Worm (Caenorhabditis elegans) whole organism, L4 larva: Measurements from ENCODE around the gene K10H10.6.
A peak's percentile ranks its signal among the peaks of the same experiment; 100 is the strongest.

ENCODE experiments used
- F26F4.8 ChIP-seq: fragments of 200-800 bp; sonication (Bioruptor generic); conservative IDR thresholded peaks from 2 replicates; pipeline ENCODE4 v1.3.6; 2022; ENCODE audit warnings: missing genetic modification characterization, missing compliant biosample characterization
- F44E2.7 ChIP-seq: fragments of 200-800 bp; sonication (Bioruptor generic); IDR thresholded peaks from 2 replicates; pipeline ENCODE4 v2.1.2; 2022; ENCODE audit warnings: missing genetic modification characterization, missing compliant biosample characterization
- T26A8.4 ChIP-seq: fragments of 200-800 bp; sonication (Bioruptor generic); IDR thresholded peaks from 2 replicates; pipeline ENCODE4 v1.3.6; 2022; ENCODE audit warnings: missing genetic modification characterization, missing compliant biosample characterization
- Y105C5A.15 ChIP-seq: fragments of 200-800 bp; sonication (Bioruptor generic); IDR thresholded peaks from 2 replicates; pipeline ENCODE4 v1.3.6; 2022; ENCODE audit warnings: missing genetic modification characterization, missing compliant biosample characterization
- Y48G9A.11 ChIP-seq: fragments of 200-800 bp; sonication (Bioruptor generic); IDR thresholded peaks from 2 replicates; pipeline ENCODE4 v1.3.6; 2022; ENCODE audit warnings: missing genetic modification reagents, missing genetic modification characterization, missing compliant biosample characterization
- Y5F2A.4 ChIP-seq: fragments of 200-800 bp; sonication (Bioruptor generic); optimal IDR thresholded peaks from 2 replicates; lab custom pipeline; 2018; ENCODE audit warnings: mild to moderate bottlenecking, missing genetic modification characterization, missing compliant biosample characterization
- ZK546.5 ChIP-seq, 2 experiments: sonication (generic microtip); optimal IDR thresholded peaks; 2 replicates each; lab custom pipeline; 2017; ENCODE audit warnings: missing biosample characterization in 2 of 2, missing genetic modification characterization in 2 of 2
- aly-2 ChIP-seq: sonication (generic microtip); optimal IDR thresholded peaks from 2 replicates; lab custom pipeline; 2018; ENCODE audit warnings: missing biosample characterization, missing genetic modification characterization
- ama-1 ChIP-seq: fragments of 150-350 bp; optimal IDR thresholded peaks from 2 replicates; lab custom pipeline; 2014; ENCODE audit warnings: inconsistent platforms, mixed read lengths
- ceh-32 ChIP-seq: sonication (generic microtip); optimal IDR thresholded peaks from 2 replicates; lab custom pipeline; 2016; ENCODE audit warnings: mild to moderate bottlenecking, missing genetic modification characterization, missing compliant biosample characterization; ENCODE audit not compliant: poor library complexity
- ceh-44 ChIP-seq: fragments of 200-800 bp; sonication (Bioruptor generic); IDR thresholded peaks from 2 replicates; pipeline ENCODE4 v1.3.6; 2022; ENCODE audit warnings: missing genetic modification reagents, missing genetic modification characterization, missing compliant biosample characterization
- ceh-62 ChIP-seq: sonication (generic microtip); optimal IDR thresholded peaks from 2 replicates; lab custom pipeline; 2017; ENCODE audit warnings: missing biosample characterization, missing genetic modification characterization
- ces-1 ChIP-seq: fragments of 150-350 bp; sonication (generic microtip); optimal IDR thresholded peaks from 4 replicates; lab custom pipeline; 2014; ENCODE audit warnings: missing biosample characterization, missing genetic modification reagents, missing genetic modification characterization
- daf-12 ChIP-seq: fragments of 150-350 bp; optimal IDR thresholded peaks from 2 replicates; lab custom pipeline; 2014; ENCODE audit warnings: missing biosample characterization, missing genetic modification reagents, missing genetic modification characterization
- daf-16 ChIP-seq, 3 experiments: sonication (generic microtip); optimal IDR thresholded peaks; 2 replicates each; lab custom pipeline; 2016 to 2017; ENCODE audit warnings: missing genetic modification characterization in 3 of 3, missing genetic modification reagents in 3 of 3, mild to moderate bottlenecking in 2 of 3, missing compliant biosample characterization in 2 of 3, missing biosample characterization in 1 of 3, moderate library complexity in 1 of 3
- daf-8 ChIP-seq: fragments of 200-800 bp; sonication (Bioruptor generic); IDR thresholded peaks from 2 replicates; pipeline ENCODE4 v1.3.6; 2022; ENCODE audit warnings: missing genetic modification characterization, missing compliant biosample characterization
- dmd-6 ChIP-seq: fragments of 200-800 bp; sonication (Bioruptor generic); IDR thresholded peaks from 2 replicates; pipeline ENCODE4 v1.3.6; 2022; ENCODE audit warnings: missing genetic modification reagents, missing genetic modification characterization, missing compliant biosample characterization
- dmd-8 ChIP-seq: fragments of 200-800 bp; sonication (Bioruptor generic); IDR thresholded peaks from 2 replicates; pipeline ENCODE4 v1.3.6; 2022; ENCODE audit warnings: missing genetic modification characterization, missing compliant biosample characterization
- dmd-9 ChIP-seq: fragments of 200-800 bp; sonication (Bioruptor generic); IDR thresholded peaks from 2 replicates; pipeline ENCODE4 v1.3.6; 2022; ENCODE audit warnings: missing genetic modification reagents, missing genetic modification characterization, missing compliant biosample characterization
- dpl-1 ChIP-seq: fragments of 150-350 bp; optimal IDR thresholded peaks from 2 replicates; lab custom pipeline; 2014; ENCODE audit warnings: missing biosample characterization, missing genetic modification reagents, missing genetic modification characterization
- duxl-1 ChIP-seq: sonication (generic microtip); optimal IDR thresholded peaks from 2 replicates; lab custom pipeline; 2016; ENCODE audit warnings: mild to moderate bottlenecking, missing genetic modification characterization, moderate library complexity, missing compliant biosample characterization; ENCODE audit not compliant: poor library complexity
- egl-43 ChIP-seq: fragments of 200-800 bp; sonication (Bioruptor generic); IDR thresholded peaks from 2 replicates; pipeline ENCODE4 v1.3.6; 2022; ENCODE audit warnings: missing genetic modification reagents, missing genetic modification characterization, missing compliant biosample characterization
- fkh-10 ChIP-seq: fragments of 150-350 bp; optimal IDR thresholded peaks from 2 replicates; lab custom pipeline; 2014; ENCODE audit warnings: missing biosample characterization, missing genetic modification reagents, missing genetic modification characterization
- fos-1 ChIP-seq: fragments of 150-350 bp; optimal IDR thresholded peaks from 2 replicates; lab custom pipeline; 2014; ENCODE audit warnings: missing biosample characterization, missing genetic modification characterization
- hlh-11 ChIP-seq: fragments of 200-800 bp; sonication (Bioruptor generic); optimal IDR thresholded peaks from 2 replicates; lab custom pipeline; 2018; ENCODE audit warnings: mild to moderate bottlenecking, missing genetic modification characterization, missing compliant biosample characterization
- lim-7 ChIP-seq: fragments of 200-800 bp; sonication (Bioruptor generic); IDR thresholded peaks from 2 replicates; pipeline ENCODE4 v1.3.6; 2022; ENCODE audit warnings: missing genetic modification characterization, missing compliant biosample characterization
- lin-15B ChIP-seq: fragments of 150-350 bp; sonication (generic microtip); optimal IDR thresholded peaks from 3 replicates; lab custom pipeline; 2014; ENCODE audit warnings: missing biosample characterization, missing genetic modification characterization
- lin-29 ChIP-seq: fragments of 200-800 bp; sonication (Bioruptor generic); IDR thresholded peaks from 2 replicates; pipeline ENCODE4 v1.3.6; 2022; ENCODE audit warnings: missing genetic modification reagents, missing genetic modification characterization, missing compliant biosample characterization
- lir-3 ChIP-seq: sonication (generic microtip); optimal IDR thresholded peaks from 2 replicates; lab custom pipeline; 2016; ENCODE audit warnings: mild to moderate bottlenecking, missing genetic modification characterization, missing compliant biosample characterization
- mep-1 ChIP-seq: fragments of 150-350 bp; sonication (generic microtip); optimal IDR thresholded peaks from 3 replicates; lab custom pipeline; 2014; ENCODE audit warnings: missing biosample characterization, missing genetic modification characterization
- mxl-3 ChIP-seq: fragments of 200-800 bp; sonication (Bioruptor generic); optimal IDR thresholded peaks from 2 replicates; lab custom pipeline; 2018; ENCODE audit warnings: mild to moderate bottlenecking, missing genetic modification characterization, missing compliant biosample characterization
- nhr-237 ChIP-seq: sonication (generic microtip); optimal IDR thresholded peaks from 2 replicates; lab custom pipeline; 2017; ENCODE audit warnings: missing biosample characterization, missing genetic modification characterization
- nhr-41 ChIP-seq: fragments of 200-800 bp; sonication (Bioruptor generic); IDR thresholded peaks from 2 replicates; pipeline ENCODE4 v1.3.6; 2022; ENCODE audit warnings: missing genetic modification reagents, missing genetic modification characterization, missing compliant biosample characterization
- nhr-76 ChIP-seq: fragments of 150-350 bp; optimal IDR thresholded peaks from 2 replicates; lab custom pipeline; 2014; ENCODE audit warnings: missing biosample characterization, missing genetic modification characterization
- nhr-77 ChIP-seq: fragments of 150-350 bp; optimal IDR thresholded peaks from 2 replicates; lab custom pipeline; 2014; ENCODE audit warnings: missing biosample characterization, missing genetic modification characterization
- pha-4 ChIP-seq, 2 experiments: fragments of 150-350 bp in 1 of 2; fragments of 200-800 bp in 1 of 2; sonication (Bioruptor generic) in 1 of 2; IDR thresholded peaks in 1 of 2; optimal IDR thresholded peaks in 1 of 2; 2 replicates each; pipeline versions ENCODE4 v1.3.6 to Lab custom; 2014 to 2022; ENCODE audit warnings: missing genetic modification characterization in 2 of 2, missing genetic modification reagents in 2 of 2, missing biosample characterization in 1 of 2, missing compliant biosample characterization in 1 of 2
- php-3 ChIP-seq: fragments of 200-800 bp; sonication (Bioruptor generic); IDR thresholded peaks from 2 replicates; pipeline ENCODE4 v1.3.6; 2022; ENCODE audit warnings: missing genetic modification reagents, missing genetic modification characterization, missing compliant biosample characterization
- pqm-1 ChIP-seq: sonication (generic microtip); optimal IDR thresholded peaks from 2 replicates; lab custom pipeline; 2017; ENCODE audit warnings: missing biosample characterization, missing genetic modification characterization
- saeg-2 ChIP-seq: fragments of 200-800 bp; sonication (Bioruptor generic); IDR thresholded peaks from 2 replicates; pipeline ENCODE4 v1.3.6; 2022; ENCODE audit warnings: missing genetic modification reagents, missing genetic modification characterization, missing compliant biosample characterization
- skn-1 ChIP-seq: fragments of 150-350 bp; optimal IDR thresholded peaks from 2 replicates; lab custom pipeline; 2014; ENCODE audit warnings: missing biosample characterization, missing genetic modification characterization
- snpc-4 ChIP-seq: fragments of 150-350 bp; optimal IDR thresholded peaks from 2 replicates; lab custom pipeline; 2014; ENCODE audit warnings: missing biosample characterization, missing genetic modification characterization
- spr-3 ChIP-seq: fragments of 200-800 bp; sonication (Bioruptor generic); optimal IDR thresholded peaks from 2 replicates; lab custom pipeline; 2018; ENCODE audit warnings: mild to moderate bottlenecking, missing genetic modification characterization, missing compliant biosample characterization
- unc-130 ChIP-seq: sonication (generic microtip); optimal IDR thresholded peaks from 2 replicates; lab custom pipeline; 2016; ENCODE audit warnings: missing genetic modification reagents, missing genetic modification characterization, missing compliant biosample characterization
- unc-39 ChIP-seq: sonication (generic microtip); optimal IDR thresholded peaks from 2 replicates; lab custom pipeline; 2017; ENCODE audit warnings: missing biosample characterization, missing genetic modification characterization
- vab-7 ChIP-seq: fragments of 200-800 bp; sonication (Bioruptor generic); IDR thresholded peaks from 2 replicates; pipeline ENCODE4 v1.3.6; 2022; ENCODE audit warnings: missing genetic modification reagents, missing genetic modification characterization, missing compliant biosample characterization
- zfp-3 ChIP-seq: fragments of 200-800 bp; sonication (Bioruptor generic); conservative IDR thresholded peaks from 2 replicates; pipeline ENCODE4 v1.3.6; 2022; ENCODE audit warnings: missing genetic modification reagents, missing genetic modification characterization, missing compliant biosample characterization
- zip-11 ChIP-seq: fragments of 200-800 bp; sonication (Bioruptor generic); IDR thresholded peaks from 2 replicates; pipeline ENCODE4 v1.3.6; 2022; ENCODE audit warnings: missing genetic modification characterization, missing compliant biosample characterization
- zip-2 ChIP-seq: fragments of 150-350 bp; optimal IDR thresholded peaks from 2 replicates; lab custom pipeline; 2014; ENCODE audit warnings: missing biosample characterization, missing genetic modification characterization
- ztf-11 ChIP-seq: fragments of 150-350 bp; optimal IDR thresholded peaks from 2 replicates; lab custom pipeline; 2014; ENCODE audit warnings: missing biosample characterization, missing genetic modification characterization

K10H10.6 gene

ce11 chrII:14495341-14495740, 7.8 kb upstream of the K10H10.6 start (continued):
- TF ChIP-seq snpc-4 (tag; lab: Kevin White, UChicago): no peak
- no peak for TF ChIP-seq unc-39 (tag; lab: Kevin White, UChicago)
- no peak for TF ChIP-seq daf-16 (GFP tag; optimal IDR thresholded peaks at IDR 0.05; lab: Kevin White, UChicago)
- TF ChIP-seq daf-16 (tag; optimal IDR thresholded peaks at IDR 0.05; lab: Kevin White, UChicago): peak; percentile 0
- TF ChIP-seq fkh-10 (GFP tag; lab: Kevin White, UChicago): no peak
- TF ChIP-seq Y5F2A.4 (GFP tag; lab: Kevin White, UChicago): no peak
- TF ChIP-seq zfp-3 (GFP tag; lab: Robert Waterston, UW): no peak
- no peak for TF ChIP-seq ztf-11 (tag; lab: Kevin White, UChicago)
- TF ChIP-seq dmd-6: peak; percentile 30
- no peak for TF ChIP-seq ceh-32 (tag; lab: Kevin White, UChicago)
- no peak for TF ChIP-seq pha-4 (GFP tag; IDR thresholded peaks at IDR 0.05; lab: Robert Waterston, UW)
- TF ChIP-seq pha-4 (tag; optimal IDR thresholded peaks at IDR 0.05; lab: Kevin White, UChicago): no peak
- TF ChIP-seq ama-1 (lab: Kevin White, UChicago): peak; percentile 4
- no peak for TF ChIP-seq ces-1 (GFP tag; lab: Kevin White, UChicago)
- TF ChIP-seq aly-2 (tag; lab: Kevin White, UChicago): no peak
- TF ChIP-seq Y105C5A.15 (GFP tag; lab: Robert Waterston, UW): no peak
- TF ChIP-seq duxl-1 (tag; lab: Kevin White, UChicago): no peak
- TF ChIP-seq spr-3: no peak
- no peak for TF ChIP-seq egl-43 (GFP tag; lab: Robert Waterston, UW)
- TF ChIP-seq unc-130 (GFP tag; lab: Kevin White, UChicago): no peak
- TF ChIP-seq saeg-2: no peak
- TF ChIP-seq Y48G9A.11 (GFP tag; lab: Robert Waterston, UW): no peak
- no peak for TF ChIP-seq skn-1 (tag; lab: Kevin White, UChicago)
- TF ChIP-seq ceh-62 (tag; lab: Kevin White, UChicago): no peak

- no peak for TF ChIP-seq daf-12 (tag; lab: Kevin White, UChicago)
- peak; percentile 83 for TF ChIP-seq mep-1 (tag; lab: Kevin White, UChicago)
- peak; percentile 80 for TF ChIP-seq hlh-11 (tag; lab: Kevin White, UChicago)
- TF ChIP-seq F26F4.8 (GFP tag; lab: Robert Waterston, UW): peak; percentile 94
- peak; percentile 41 for TF ChIP-seq zip-2 (tag; lab: Kevin White, UChicago)
- peak; percentile 68 for TF ChIP-seq dpl-1 (GFP tag; lab: Kevin White, UChicago)
- TF ChIP-seq unc-39 (tag; lab: Kevin White, UChicago): no peak
- TF ChIP-seq zip-11: 0 out of 2 replicates have a peak, but pooled peaks have one; percentile 37
- TF ChIP-seq lin-15B (tag; lab: Kevin White, UChicago): no peak
- TF ChIP-seq lin-29: peak; percentile 63
- peak; percentile 93 for TF ChIP-seq pha-4 (GFP tag; IDR thresholded peaks at IDR 0.05; lab: Robert Waterston, UW)
- TF ChIP-seq pha-4 (tag; optimal IDR thresholded peaks at IDR 0.05; lab: Kevin White, UChicago): no peak
- TF ChIP-seq lim-7 (GFP tag; lab: Robert Waterston, UW): peak; percentile 97
- peak; percentile 88 for TF ChIP-seq lir-3
- no peak for TF ChIP-seq fkh-10 (GFP tag; lab: Kevin White, UChicago)
- peak; percentile 87 for TF ChIP-seq nhr-41
- TF ChIP-seq ama-1 (lab: Kevin White, UChicago): no peak
- TF ChIP-seq mxl-3 (GFP tag; lab: Kevin White, UChicago): peak; percentile 83
- TF ChIP-seq dmd-9 (GFP tag; lab: Robert Waterston, UW): peak; percentile 76
- peak; percentile 92 for TF ChIP-seq F44E2.7
- peak; percentile 98 for TF ChIP-seq dmd-8 (GFP tag; lab: Robert Waterston, UW)
- no peak for TF ChIP-seq nhr-76 (tag; lab: Kevin White, UChicago)
- TF ChIP-seq T26A8.4 (GFP tag; lab: Robert Waterston, UW): peak; percentile 88
- peak; percentile 86 for TF ChIP-seq zfp-3 (GFP tag; lab: Robert Waterston, UW)
- TF ChIP-seq unc-130 (GFP tag; lab: Kevin White, UChicago): peak; percentile 92
- 0 out of 2 replicates have a peak, but pooled peaks have one; percentile 58 for TF ChIP-seq daf-8 (GFP tag; lab: Robert Waterston, UW)
- no peak for TF ChIP-seq ceh-32 (tag; lab: Kevin White, UChicago)
- no peak for TF ChIP-seq nhr-237 (tag; lab: Kevin White, UChicago)
- TF ChIP-seq ZK546.5 (tag; optimal IDR thresholded peaks at IDR 0.05; lab: Kevin White, UChicago): no peak
- TF ChIP-seq fos-1: no peak
- peak; percentile 90 for TF ChIP-seq ceh-44 (GFP tag; lab: Robert Waterston, UW)
- TF ChIP-seq pqm-1: peak; percentile 32
- TF ChIP-seq nhr-77 (tag; lab: Kevin White, UChicago): peak; percentile 96
- TF ChIP-seq php-3 (GFP tag; lab: Robert Waterston, UW): peak; percentile 71
- peak; percentile 91 for TF ChIP-seq vab-7 (GFP tag; lab: Robert Waterston, UW)
Measured at ce11 chrII:14496809-14497208, 6.3 kb upstream of the K10H10.6 start.
